Worm (Caenorhabditis elegans): ENCODE measurements around the gene F21D5.5.

ce11 chrIV:8722801-8723200 is 16.4 kb downstream of the F21D5.5 start:
- TF ChIP-seq W03F9.2 (tag; optimal IDR thresholded peaks at IDR 0.05), result no peak
- TF ChIP-seq him-1 (tag; optimal IDR thresholded peaks at IDR 0.05), result no peak

Measured in whole organism, L4/young adult.